Fruit fly (Drosophila melanogaster) whole organism, embryonic: Measurements from ENCODE around the gene Uba4.
A peak's percentile ranks its signal among the peaks of the same experiment; 100 is the strongest.

Experiments
- CG10209 ChIP-seq: fragments of 200-800 bp; sonication (Bioruptor generic); optimal IDR thresholded peaks from 3 replicates; lab custom pipeline; 2017; ENCODE audit warnings: missing biosample characterization, mild to moderate bottlenecking, missing genetic modification characterization, missing genetic modification reagents
- CG11456 ChIP-seq: fragments of 200-800 bp; sonication (Bioruptor generic); IDR thresholded peaks from 3 replicates; pipeline ENCODE4 v1.3.6; 2022; ENCODE audit warnings: missing biosample characterization, missing genetic modification characterization
- CG11560 ChIP-seq: fragments of 200-800 bp; sonication (Bioruptor generic); IDR thresholded peaks from 3 replicates; pipeline ENCODE4 v1.3.6; 2022; ENCODE audit warnings: missing biosample characterization, missing genetic modification characterization
- CG12744 ChIP-seq: fragments of 200-800 bp; sonication (Bioruptor generic); optimal IDR thresholded peaks from 2 replicates; lab custom pipeline; 2016; ENCODE audit warnings: missing biosample characterization, missing genetic modification characterization
- CG13624 ChIP-seq: fragments of 200-800 bp; sonication (Bioruptor generic); optimal IDR thresholded peaks from 2 replicates; lab custom pipeline; 2016; ENCODE audit warnings: missing biosample characterization, missing genetic modification characterization
- CG14050 ChIP-seq: fragments of 200-800 bp; sonication (Bioruptor generic); IDR thresholded peaks from 3 replicates; pipeline ENCODE4 v1.3.6; 2022; ENCODE audit warnings: missing biosample characterization, missing genetic modification characterization
- CG14860 ChIP-seq: fragments of 200-800 bp; sonication (Bioruptor generic); IDR thresholded peaks from 3 replicates; pipeline ENCODE4 v1.3.6; 2022; ENCODE audit warnings: missing biosample characterization, missing genetic modification characterization; ENCODE audit not compliant: partially characterized antibody
- CG14965 ChIP-seq: fragments of 200-800 bp; sonication (Bioruptor generic); optimal IDR thresholded peaks from 2 replicates; lab custom pipeline; 2016; ENCODE audit warnings: missing biosample characterization, missing genetic modification characterization, borderline replicate concordance
- CG15696 ChIP-seq: fragments of 200-800 bp; sonication (Bioruptor generic); optimal IDR thresholded peaks from 2 replicates; lab custom pipeline; 2019; ENCODE audit warnings: missing biosample characterization, mild to moderate bottlenecking, missing genetic modification characterization, moderate library complexity
- CG16863 ChIP-seq: fragments of 200-800 bp; sonication (Bioruptor generic); optimal IDR thresholded peaks from 3 replicates; lab custom pipeline; 2016; ENCODE audit warnings: missing biosample characterization, missing genetic modification characterization
- CG17186 ChIP-seq: fragments of 200-800 bp; sonication (Bioruptor generic); optimal IDR thresholded peaks from 3 replicates; lab custom pipeline; 2017; ENCODE audit warnings: missing biosample characterization, missing genetic modification reagents, missing genetic modification characterization
- CG18476 ChIP-seq: fragments of 200-800 bp; sonication (Bioruptor generic); optimal IDR thresholded peaks from 2 replicates; lab custom pipeline; 2016; ENCODE audit warnings: missing biosample characterization, mild to moderate bottlenecking, missing genetic modification characterization
- CG2875 ChIP-seq: fragments of 200-800 bp; sonication (Bioruptor generic); optimal IDR thresholded peaks from 2 replicates; lab custom pipeline; 2017; ENCODE audit warnings: missing biosample characterization, mild to moderate bottlenecking, missing genetic modification characterization, missing genetic modification reagents
- CG3407 ChIP-seq: fragments of 200-800 bp; sonication (Bioruptor generic); optimal IDR thresholded peaks from 2 replicates; lab custom pipeline; 2018; ENCODE audit warnings: missing biosample characterization, mild to moderate bottlenecking, missing genetic modification characterization
- CG34376 ChIP-seq: fragments of 200-800 bp; sonication (Bioruptor generic); optimal IDR thresholded peaks from 2 replicates; lab custom pipeline; 2018; ENCODE audit warnings: missing biosample characterization, mild to moderate bottlenecking, missing genetic modification characterization
- CG4404 ChIP-seq: fragments of 200-800 bp; sonication (Bioruptor generic); IDR thresholded peaks from 2 replicates; pipeline ENCODE4 v1.3.6; 2022; ENCODE audit warnings: missing biosample characterization, missing genetic modification characterization
- CG7357 ChIP-seq: fragments of 200-800 bp; sonication (Bioruptor generic); IDR thresholded peaks from 3 replicates; pipeline ENCODE4 v1.3.6; 2022; ENCODE audit warnings: missing biosample characterization, missing genetic modification characterization
- CG8944 ChIP-seq: fragments of 200-800 bp; sonication (Bioruptor generic); optimal IDR thresholded peaks from 3 replicates; lab custom pipeline; 2016; ENCODE audit warnings: missing biosample characterization, missing genetic modification characterization
- Dip3 ChIP-seq: fragments of 200-800 bp; sonication (Bioruptor generic); optimal IDR thresholded peaks from 3 replicates; lab custom pipeline; 2016; ENCODE audit warnings: missing biosample characterization, missing genetic modification characterization
- Dll ChIP-seq: fragments of 200-800 bp; sonication (Bioruptor generic); IDR thresholded peaks from 4 replicates; pipeline ENCODE4 v1.3.6; 2022; ENCODE audit warnings: missing biosample characterization, missing genetic modification characterization; ENCODE audit not compliant: partially characterized antibody
- Doc2 ChIP-seq: fragments of 200-800 bp; sonication (Bioruptor generic); IDR thresholded peaks from 2 replicates; pipeline ENCODE4 v1.3.6; 2022; ENCODE audit warnings: missing biosample characterization, missing genetic modification characterization
- Ets97D ChIP-seq: fragments of 200-800 bp; sonication (Bioruptor generic); optimal IDR thresholded peaks from 3 replicates; lab custom pipeline; 2016; ENCODE audit warnings: missing biosample characterization, missing genetic modification characterization
- HHEX ChIP-seq: fragments of 200-800 bp; sonication (Bioruptor generic); optimal IDR thresholded peaks from 3 replicates; lab custom pipeline; 2017; ENCODE audit warnings: missing biosample characterization, mild to moderate bottlenecking, missing genetic modification characterization, missing genetic modification reagents
- Hmr ChIP-seq: fragments of 200-800 bp; sonication (Bioruptor generic); optimal IDR thresholded peaks from 3 replicates; lab custom pipeline; 2017; ENCODE audit warnings: mild to moderate bottlenecking, missing biosample characterization, missing genetic modification reagents, missing genetic modification characterization
- Kr ChIP-seq: fragments of 200-800 bp; sonication (Bioruptor generic); optimal IDR thresholded peaks from 2 replicates; lab custom pipeline; 2017; ENCODE audit warnings: missing biosample characterization, mild to moderate bottlenecking, missing genetic modification characterization
- Lim3 ChIP-seq: fragments of 200-800 bp; sonication (Bioruptor generic); IDR thresholded peaks from 2 replicates; pipeline ENCODE4 v1.3.6; 2022; ENCODE audit warnings: missing biosample characterization, missing genetic modification characterization
- MBD-R2 ChIP-seq: fragments of 200-800 bp; sonication (Bioruptor generic); IDR thresholded peaks from 2 replicates; pipeline ENCODE4 v1.3.6; 2022; ENCODE audit warnings: missing biosample characterization, missing genetic modification characterization
- MTF-1 ChIP-seq: fragments of 200-800 bp; sonication (Bioruptor generic); optimal IDR thresholded peaks from 2 replicates; lab custom pipeline; 2018; ENCODE audit warnings: missing biosample characterization, mild to moderate bottlenecking, missing genetic modification characterization, borderline replicate concordance
- Nf-YB ChIP-seq: fragments of 200-800 bp; sonication (Bioruptor generic); optimal IDR thresholded peaks from 3 replicates; lab custom pipeline; 2019; ENCODE audit warnings: missing biosample characterization, mild to moderate bottlenecking, missing genetic modification characterization, moderate library complexity
- Oaz ChIP-seq: fragments of 200-800 bp; sonication (Bioruptor generic); IDR thresholded peaks from 2 replicates; pipeline ENCODE4 v1.3.6; 2022; ENCODE audit warnings: missing biosample characterization, missing genetic modification characterization
- Oli ChIP-seq: fragments of 200-800 bp; sonication (Bioruptor generic); optimal IDR thresholded peaks from 2 replicates; lab custom pipeline; 2018; ENCODE audit warnings: missing biosample characterization, mild to moderate bottlenecking, missing genetic modification characterization, moderate library complexity
- Opbp ChIP-seq: fragments of 200-800 bp; sonication (Bioruptor generic); IDR thresholded peaks from 3 replicates; pipeline ENCODE4 v1.3.6; 2022; ENCODE audit warnings: missing biosample characterization, missing genetic modification characterization; ENCODE audit not compliant: partially characterized antibody
- abd-A ChIP-seq: fragments of 200-800 bp; sonication (Bioruptor generic); optimal IDR thresholded peaks from 3 replicates; lab custom pipeline; 2019; ENCODE audit warnings: missing biosample characterization, mild to moderate bottlenecking, missing genetic modification characterization, moderate library complexity
- al ChIP-seq: fragments of 200-800 bp; sonication (Bioruptor generic); IDR thresholded peaks from 2 replicates; pipeline ENCODE4 v1.3.6; 2022; ENCODE audit warnings: missing biosample characterization, missing genetic modification characterization
- ap ChIP-seq: fragments of 200-800 bp; sonication (Bioruptor generic); IDR thresholded peaks from 2 replicates; pipeline ENCODE4 v1.3.6; 2022; ENCODE audit warnings: missing biosample characterization, missing genetic modification characterization
- bowl ChIP-seq: fragments of 200-800 bp; sonication (Bioruptor generic); IDR thresholded peaks from 2 replicates; pipeline ENCODE4 v1.3.6; 2022; ENCODE audit warnings: missing biosample characterization, missing genetic modification characterization
- ci ChIP-seq: fragments of 200-800 bp; sonication (Bioruptor generic); IDR thresholded peaks from 3 replicates; pipeline ENCODE4 v1.3.6; 2022; ENCODE audit warnings: missing biosample characterization, missing genetic modification characterization
- crc ChIP-seq: fragments of 200-800 bp; sonication (Bioruptor generic); optimal IDR thresholded peaks from 2 replicates; lab custom pipeline; 2016; ENCODE audit warnings: missing biosample characterization, missing genetic modification characterization
- dpn ChIP-seq, 2 experiments: fragments of 200-800 bp; sonication (Bioruptor generic); optimal IDR thresholded peaks; 3 replicates each; lab custom pipeline; 2016; ENCODE audit warnings: missing biosample characterization in 2 of 2, missing genetic modification characterization in 2 of 2
- eve ChIP-seq, 2 experiments: fragments of >200 bp; optimal IDR thresholded peaks; 2 replicates each; lab custom pipeline; 2017; ENCODE audit warnings: missing biosample characterization in 2 of 2, missing genetic modification characterization in 2 of 2
- ewg ChIP-seq: fragments of 200-800 bp; sonication (Bioruptor generic); optimal IDR thresholded peaks from 3 replicates; lab custom pipeline; 2017; ENCODE audit warnings: mild to moderate bottlenecking, missing biosample characterization, missing genetic modification reagents, missing genetic modification characterization
- eyg ChIP-seq: fragments of 200-800 bp; sonication (Bioruptor generic); optimal IDR thresholded peaks from 3 replicates; lab custom pipeline; 2016; ENCODE audit warnings: missing biosample characterization, missing genetic modification characterization
- her ChIP-seq: fragments of 200-800 bp; sonication (Bioruptor generic); optimal IDR thresholded peaks from 2 replicates; lab custom pipeline; 2016; ENCODE audit warnings: missing biosample characterization, missing genetic modification characterization
- odd ChIP-seq: fragments of 200-800 bp; sonication (Bioruptor generic); optimal IDR thresholded peaks from 2 replicates; lab custom pipeline; 2017; ENCODE audit warnings: missing biosample characterization, mild to moderate bottlenecking, missing genetic modification characterization
- row ChIP-seq: fragments of 200-800 bp; sonication (Bioruptor generic); IDR thresholded peaks from 3 replicates; pipeline ENCODE4 v1.3.6; 2022; ENCODE audit warnings: missing biosample characterization, missing genetic modification characterization
- sna ChIP-seq: fragments of 200-800 bp; sonication (Bioruptor generic); IDR thresholded peaks from 2 replicates; pipeline ENCODE4 v1.3.6; 2022; ENCODE audit warnings: missing biosample characterization, missing genetic modification characterization; ENCODE audit not compliant: partially characterized antibody
- tap ChIP-seq: fragments of 200-800 bp; optimal IDR thresholded peaks from 3 replicates; lab custom pipeline; 2019; ENCODE audit warnings: missing biosample characterization, mild to moderate bottlenecking, missing genetic modification characterization, moderate library complexity
- toy ChIP-seq: fragments of 200-800 bp; sonication (Bioruptor generic); IDR thresholded peaks from 2 replicates; pipeline ENCODE4 v1.3.6; 2022; ENCODE audit warnings: missing biosample characterization, missing genetic modification characterization
- vfl ChIP-seq: fragments of 200-800 bp; sonication (Bioruptor generic); optimal IDR thresholded peaks from 2 replicates; lab custom pipeline; 2016; ENCODE audit warnings: missing biosample characterization, missing genetic modification characterization
- yki ChIP-seq: fragments of >200 bp; optimal IDR thresholded peaks from 3 replicates; lab custom pipeline; 2018
- zen2 ChIP-seq: fragments of 200-800 bp; sonication (Bioruptor generic); IDR thresholded peaks from 3 replicates; pipeline ENCODE4 v1.3.6; 2022; ENCODE audit warnings: missing biosample characterization, missing genetic modification characterization; ENCODE audit not compliant: partially characterized antibody

The Uba4 gene

DNA sequence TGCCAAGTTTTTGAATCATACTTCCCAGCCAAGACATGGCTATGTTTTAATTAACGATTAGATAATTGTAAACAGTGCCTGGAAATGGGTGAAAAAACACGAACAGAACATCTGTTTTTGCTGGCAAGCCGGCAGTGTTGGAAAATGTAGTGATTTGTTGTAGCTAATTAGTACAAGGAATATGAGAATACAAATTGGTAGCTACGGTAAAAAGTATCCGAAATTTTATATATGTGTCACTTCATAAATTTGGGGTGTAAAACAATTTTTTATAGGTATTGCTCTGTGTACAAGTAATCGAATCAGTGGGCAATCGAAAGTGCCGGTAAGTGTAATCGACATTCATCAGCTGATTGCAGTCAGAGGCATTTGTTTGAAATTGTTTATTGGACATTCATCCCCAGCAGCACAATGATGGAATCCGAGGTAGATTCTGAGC, at the start of gene Uba4, which contains the start of gene mRpL51 (continued):
- TF ChIP-seq Oli (tag; lab: Kevin White, UChicago) (no peak), CG2875 (GFP tag; lab: Kevin White, UChicago) (no peak), eyg (GFP tag; lab: Kevin White, UChicago) (no peak), HHEX (GFP tag; lab: Kevin White, UChicago) (no peak), CG34376 (GFP tag; lab: Kevin White, UChicago) (peak; percentile 35), vfl (GFP tag; lab: Kevin White, UChicago) (no peak), crc (GFP tag; lab: Kevin White, UChicago) (no peak), Nf-YB (no peak), dpn (GFP tag; optimal IDR thresholded peaks at IDR 0.05; lab: Kevin White, UChicago) (peak; percentile 31 to 51), abd-A (tag; lab: Kevin White, UChicago) (no peak), her (GFP tag; lab: Kevin White, UChicago) (peak; percentile 55), CG3407 (GFP tag; lab: Kevin White, UChicago) (no peak), Doc2 (GFP tag; lab: Robert Waterston, UW) (no peak), CG11456 (GFP tag; lab: Robert Waterston, UW) (no peak), CG7357 (GFP tag; lab: Robert Waterston, UW) (no peak), MTF-1 (no peak), Dip3 (GFP tag; lab: Kevin White, UChicago) (peak; percentile 33), al (GFP tag; lab: Robert Waterston, UW) (no peak), CG14860 (GFP tag; lab: Robert Waterston, UW) (0 out of 3 replicates have a peak, but pooled peaks have one; percentile 52), Opbp (GFP tag; lab: Robert Waterston, UW) (peak; percentile 37; the same call in 1 of the 3 replicates), ci (GFP tag; lab: Robert Waterston, UW) (no peak), sna (peak; percentile 78; the same call in 1 of the 2 replicates), odd (GFP tag; lab: Kevin White, UChicago) (peak; percentile 9), ewg (GFP tag; lab: Kevin White, UChicago) (no peak), zen2 (GFP tag; lab: Robert Waterston, UW) (peak; percentile 72; the same call in 2 of the 3 replicates), CG14965 (GFP tag; lab: Kevin White, UChicago) (no peak), CG18476 (GFP tag; lab: Kevin White, UChicago) (peak; percentile 37), CG12744 (GFP tag; lab: Kevin White, UChicago) (peak; percentile 6), tap (tag; lab: Kevin White, UChicago) (no peak), CG14050 (no peak), CG10209 (GFP tag; lab: Kevin White, UChicago) (no peak), ap (GFP tag; lab: Robert Waterston, UW) (no peak), MBD-R2 (peak; percentile 80; the same call in 1 of the 2 replicates), Kr (GFP tag; lab: Kevin White, UChicago) (no peak), yki (lab: Kevin White, UChicago) (no peak), Hmr (GFP tag; lab: Kevin White, UChicago) (no peak), CG16863 (GFP tag; lab: Kevin White, UChicago) (no peak), CG13624 (GFP tag; lab: Kevin White, UChicago) (peak; percentile 16), CG11560 (tag; lab: Robert Waterston, UW) (no peak), row (GFP tag; lab: Robert Waterston, UW) (peak; percentile 39; the same call in 1 of the 3 replicates), eve (GFP tag; optimal IDR thresholded peaks at IDR 0.05; lab: Kevin White, UChicago) (no peak), CG8944 (GFP tag; lab: Kevin White, UChicago) (no peak), bowl (GFP tag; lab: Robert Waterston, UW) (no peak), toy (no peak), CG15696 (tag; lab: Kevin White, UChicago) (no peak), Oaz (no peak), Lim3 (GFP tag; lab: Robert Waterston, UW) (no peak), Ets97D (GFP tag; lab: Kevin White, UChicago) (peak; percentile 47), Dll (peak; percentile 73; the same call in 3 of the 4 replicates), CG17186 (peak; percentile 39), CG4404 (GFP tag; lab: Robert Waterston, UW) (no peak)
